Worm (Caenorhabditis elegans) whole organism, L2 larva: ENCODE measurements around the gene F17C11.26.

Experiments used
- C34F6.9 ChIP-seq: fragments of 150-350 bp; optimal IDR thresholded peaks from 2 replicates; lab custom pipeline; 2014; ENCODE audit warnings: missing biosample characterization, missing genetic modification characterization
- R02D3.7 ChIP-seq: fragments of 150-350 bp; optimal IDR thresholded peaks from 2 replicates; lab custom pipeline; 2014; ENCODE audit warnings: missing biosample characterization, missing genetic modification characterization
- Y55F3AM.14 ChIP-seq: fragments of 200-800 bp; sonication (Bioruptor generic); optimal IDR thresholded peaks from 2 replicates; lab custom pipeline; 2018; ENCODE audit warnings: mild to moderate bottlenecking, missing genetic modification characterization, missing compliant biosample characterization
- ZK546.5 ChIP-seq: sonication (generic microtip); optimal IDR thresholded peaks from 2 replicates; lab custom pipeline; 2017; ENCODE audit warnings: missing biosample characterization, missing genetic modification characterization
- alr-1 ChIP-seq: fragments of 150-350 bp; optimal IDR thresholded peaks from 2 replicates; lab custom pipeline; 2014; ENCODE audit warnings: missing biosample characterization, missing genetic modification characterization
- aly-2 ChIP-seq: fragments of 150-350 bp; optimal IDR thresholded peaks from 2 replicates; lab custom pipeline; 2014; ENCODE audit warnings: missing biosample characterization, missing genetic modification characterization
- blmp-1 ChIP-seq: sonication (generic microtip); optimal IDR thresholded peaks from 2 replicates; lab custom pipeline; 2017; ENCODE audit warnings: missing genetic modification characterization, mild to moderate bottlenecking, missing compliant biosample characterization, antibody characterized with exemption, moderate library complexity; ENCODE audit not compliant: insufficient read depth
- ceh-82 ChIP-seq: fragments of 150-350 bp; optimal IDR thresholded peaks from 2 replicates; lab custom pipeline; 2014; ENCODE audit warnings: missing biosample characterization, missing genetic modification characterization
- crh-2 ChIP-seq: sonication (generic microtip); optimal IDR thresholded peaks from 2 replicates; lab custom pipeline; 2017; ENCODE audit warnings: missing biosample characterization, missing genetic modification characterization
- dmd-4 ChIP-seq: sonication (generic microtip); optimal IDR thresholded peaks from 2 replicates; lab custom pipeline; 2017; ENCODE audit warnings: missing biosample characterization, missing genetic modification characterization
- egl-27 ChIP-seq: sonication (generic microtip); optimal IDR thresholded peaks from 3 replicates; lab custom pipeline; 2017; ENCODE audit warnings: missing biosample characterization, missing genetic modification reagents, missing genetic modification characterization
- elt-3 ChIP-seq: sonication (generic microtip); optimal IDR thresholded peaks from 2 replicates; lab custom pipeline; 2017; ENCODE audit warnings: missing biosample characterization, missing genetic modification characterization
- fos-1 ChIP-seq: fragments of 150-350 bp; optimal IDR thresholded peaks from 2 replicates; lab custom pipeline; 2014; ENCODE audit warnings: missing biosample characterization, missing genetic modification characterization
- gmeb-1 ChIP-seq: fragments of 150-350 bp; optimal IDR thresholded peaks from 2 replicates; lab custom pipeline; 2014; ENCODE audit warnings: missing biosample characterization, missing genetic modification characterization
- lin-11 ChIP-seq: fragments of 150-350 bp; sonication (generic microtip); optimal IDR thresholded peaks from 2 replicates; lab custom pipeline; 2014; ENCODE audit warnings: missing biosample characterization, missing genetic modification characterization, inconsistent platforms, mixed read lengths
- lin-13 ChIP-seq: fragments of 150-350 bp; optimal IDR thresholded peaks from 2 replicates; lab custom pipeline; 2014; ENCODE audit warnings: missing biosample characterization, missing genetic modification reagents, missing genetic modification characterization
- lsy-2 ChIP-seq, 2 experiments: fragments of 150-350 bp in 1 of 2; sonication (generic microtip) in 1 of 2; optimal IDR thresholded peaks; 2 replicates each; lab custom pipeline; 2014 to 2017; ENCODE audit warnings: missing biosample characterization in 2 of 2, missing genetic modification characterization in 2 of 2
- mdl-1 ChIP-seq, 2 experiments: fragments of 150-350 bp in 1 of 2; sonication (generic microtip) in 1 of 2; optimal IDR thresholded peaks; 2 replicates each; lab custom pipeline; 2017; ENCODE audit warnings: missing biosample characterization in 2 of 2, missing genetic modification characterization in 2 of 2
- nhr-10 ChIP-seq: sonication (generic microtip); optimal IDR thresholded peaks from 2 replicates; lab custom pipeline; 2017; ENCODE audit warnings: missing biosample characterization, missing genetic modification characterization
- nhr-11 ChIP-seq: fragments of 150-350 bp; optimal IDR thresholded peaks from 2 replicates; lab custom pipeline; 2014; ENCODE audit warnings: missing biosample characterization, missing genetic modification characterization
- nhr-12 ChIP-seq: fragments of 150-350 bp; optimal IDR thresholded peaks from 2 replicates; lab custom pipeline; 2014; ENCODE audit warnings: missing biosample characterization, missing genetic modification characterization
- nhr-129 ChIP-seq: fragments of 150-350 bp; optimal IDR thresholded peaks from 2 replicates; lab custom pipeline; 2014; ENCODE audit warnings: missing biosample characterization, missing genetic modification characterization
- nhr-23 ChIP-seq: fragments of 150-350 bp; optimal IDR thresholded peaks from 2 replicates; lab custom pipeline; 2014; ENCODE audit warnings: missing biosample characterization, missing genetic modification reagents, missing genetic modification characterization
- nhr-237 ChIP-seq: fragments of 150-350 bp; optimal IDR thresholded peaks from 2 replicates; lab custom pipeline; 2014; ENCODE audit warnings: missing biosample characterization, missing genetic modification characterization
- nhr-25 ChIP-seq: fragments of 150-350 bp; sonication (generic microtip); optimal IDR thresholded peaks from 3 replicates; lab custom pipeline; 2014; ENCODE audit warnings: missing biosample characterization, missing genetic modification characterization
- nhr-6 ChIP-seq: fragments of 150-350 bp; optimal IDR thresholded peaks from 2 replicates; lab custom pipeline; 2014; ENCODE audit warnings: missing biosample characterization, missing genetic modification characterization
- nhr-77 ChIP-seq: fragments of 150-350 bp; optimal IDR thresholded peaks from 2 replicates; lab custom pipeline; 2014; ENCODE audit warnings: missing biosample characterization, missing genetic modification characterization
- sem-4 ChIP-seq: fragments of 150-350 bp; optimal IDR thresholded peaks from 2 replicates; lab custom pipeline; 2014; ENCODE audit warnings: missing biosample characterization, missing genetic modification reagents, missing genetic modification characterization
- skn-1 ChIP-seq: sonication (generic microtip); optimal IDR thresholded peaks from 2 replicates; lab custom pipeline; 2017; ENCODE audit warnings: missing biosample characterization, missing genetic modification characterization
- sma-9 ChIP-seq, 2 experiments: fragments of 150-350 bp in 1 of 2; sonication (generic microtip) in 1 of 2; optimal IDR thresholded peaks; 2 replicates each; lab custom pipeline; 2014 to 2016; ENCODE audit warnings: missing genetic modification characterization in 2 of 2, mild to moderate bottlenecking in 1 of 2, missing biosample characterization in 1 of 2, missing compliant biosample characterization in 1 of 2, missing genetic modification reagents in 1 of 2, moderate library complexity in 1 of 2
- snpc-4 ChIP-seq: fragments of 150-350 bp; optimal IDR thresholded peaks from 2 replicates; lab custom pipeline; 2014; ENCODE audit warnings: missing biosample characterization, missing genetic modification characterization
- zag-1 ChIP-seq: fragments of 150-350 bp; optimal IDR thresholded peaks from 2 replicates; lab custom pipeline; 2014; ENCODE audit warnings: missing biosample characterization, missing genetic modification characterization
- ztf-11 ChIP-seq: sonication (generic microtip); optimal IDR thresholded peaks from 2 replicates; lab custom pipeline; 2017; ENCODE audit warnings: missing biosample characterization, missing genetic modification characterization
- ztf-4 ChIP-seq: fragments of 150-350 bp; optimal IDR thresholded peaks from 2 replicates; lab custom pipeline; 2014; ENCODE audit warnings: missing biosample characterization, missing genetic modification characterization

The F17C11.26 gene

ce11 chrV:10954334-10954733, 13.1 kb downstream of the F17C11.26 start, which contains the start of gene clec-221:
TSS of gene clec-221 (minus strand) at chrV:10954434.
- TF ChIP-seq nhr-77 (tag; lab: Kevin White, UChicago), result no peak
- TF ChIP-seq fos-1, result no peak
- TF ChIP-seq nhr-11 (tag; lab: Kevin White, UChicago), result no peak
- no peak for TF ChIP-seq R02D3.7 (tag; lab: Kevin White, UChicago)
- TF ChIP-seq sem-4 (tag; lab: Kevin White, UChicago), result no peak
- no peak for TF ChIP-seq ztf-4 (tag; lab: Kevin White, UChicago)
- TF ChIP-seq nhr-12 (tag; lab: Kevin White, UChicago), result no peak
- TF ChIP-seq nhr-10, result no peak
- no peak for TF ChIP-seq nhr-6 (tag; lab: Kevin White, UChicago)
- TF ChIP-seq nhr-237 (tag; lab: Kevin White, UChicago), result no peak
- TF ChIP-seq aly-2 (tag; lab: Kevin White, UChicago), result no peak
- no peak for TF ChIP-seq ztf-11 (tag; lab: Kevin White, UChicago)
- TF ChIP-seq C34F6.9, result no peak
- TF ChIP-seq nhr-25 (tag; lab: Kevin White, UChicago), result no peak
- no peak for TF ChIP-seq skn-1 (tag; lab: Kevin White, UChicago)
- no peak for TF ChIP-seq nhr-23 (tag; lab: Kevin White, UChicago)
- TF ChIP-seq dmd-4 (tag; lab: Kevin White, UChicago), result no peak
- no peak for TF ChIP-seq Y55F3AM.14 (GFP tag; lab: Kevin White, UChicago)
- TF ChIP-seq elt-3 (tag; lab: Kevin White, UChicago), result no peak
- no peak for TF ChIP-seq blmp-1 (tag; lab: Kevin White, UChicago)

- TF ChIP-seq gmeb-1 (no peak), egl-27 (tag; lab: Kevin White, UChicago) (no peak), fos-1 (peak; percentile 2), ZK546.5 (tag; lab: Kevin White, UChicago) (no peak)
- TF ChIP-seq, all 48 proteins: peak for 1
Measured at ce11 chrV:10954832-10955231, 13.6 kb downstream of the F17C11.26 start, which contains the start of gene F17C11.6. TSS of gene F17C11.6 (plus strand) at chrV:10955121.

ce11 chrV:10955681-10956476, 14.6 kb downstream of the F17C11.26 start, which contains the start of gene F17C11.13:
TSS of gene F17C11.13 (plus strand) at chrV:10955923.
- no peak for TF ChIP-seq C34F6.9
- TF ChIP-seq nhr-237 (tag; lab: Kevin White, UChicago), result no peak
- no peak for TF ChIP-seq crh-2 (tag; lab: Kevin White, UChicago)
- no peak for TF ChIP-seq zag-1
- no peak for TF ChIP-seq mdl-1 (tag; optimal IDR thresholded peaks at IDR 0.05; lab: Kevin White, UChicago)
- no peak for TF ChIP-seq alr-1 (tag; lab: Kevin White, UChicago)
- TF ChIP-seq fos-1, result peak; percentile 14

ce11 chrV:10958322-10958900, 17.2 kb downstream of the F17C11.26 start, which contains the start of gene pigt-1:
TSS of gene pigt-1 (minus strand) at chrV:10958821.
- TF ChIP-seq ceh-82 (tag; lab: Kevin White, UChicago), result no peak
- TF ChIP-seq sma-9 (GFP tag; optimal IDR thresholded peaks at IDR 0.05; lab: Kevin White, UChicago), result peak; percentile 51
- TF ChIP-seq sma-9 (tag; optimal IDR thresholded peaks at IDR 0.05; lab: Kevin White, UChicago), result no peak
- TF ChIP-seq lin-11 (tag; lab: Kevin White, UChicago), result no peak
- peak; percentile 10 for TF ChIP-seq crh-2 (tag; lab: Kevin White, UChicago)
- peak; percentile 14 for TF ChIP-seq lin-13 (GFP tag; lab: Kevin White, UChicago)
- TF ChIP-seq gmeb-1, result no peak
- peak in 1 of 2 experiments; percentile 29 for TF ChIP-seq lsy-2 (tag; optimal IDR thresholded peaks at IDR 0.05; lab: Kevin White, UChicago)
- TF ChIP-seq Y55F3AM.14 (GFP tag; lab: Kevin White, UChicago), result peak; percentile 17

ce11 chrV:10960544-10960943, 19.3 kb downstream of the F17C11.26 start, which contains the start of gene vps-36:
TSS of gene vps-36 (minus strand) at chrV:10960669.
- peak; percentile 18 for TF ChIP-seq nhr-129 (tag; lab: Kevin White, UChicago)
- peak; percentile 42 for TF ChIP-seq sma-9 (GFP tag; optimal IDR thresholded peaks at IDR 0.05; lab: Kevin White, UChicago)
- no peak for TF ChIP-seq sma-9 (tag; optimal IDR thresholded peaks at IDR 0.05; lab: Kevin White, UChicago)
- no peak for TF ChIP-seq aly-2 (tag; lab: Kevin White, UChicago)
- peak; percentile 68 for TF ChIP-seq fos-1
- TF ChIP-seq snpc-4, result no peak
- TF ChIP-seq crh-2 (tag; lab: Kevin White, UChicago), result peak; percentile 27
